Worm (Caenorhabditis elegans) whole organism, late embryonic: ENCODE measurements around the gene C16C8.9.

Experiments used
- C08G9.2 ChIP-seq: sonication (generic microtip); optimal IDR thresholded peaks from 2 replicates; lab custom pipeline; 2016; ENCODE audit warnings: mild to moderate bottlenecking, missing genetic modification characterization, moderate library complexity, missing compliant biosample characterization
- C38D4.7 ChIP-seq: fragments of 200-800 bp; sonication (Bioruptor generic); optimal IDR thresholded peaks from 2 replicates; lab custom pipeline; 2018; ENCODE audit warnings: mild to moderate bottlenecking, missing genetic modification characterization, moderate library complexity, missing compliant biosample characterization
- K02D7.2 ChIP-seq: sonication (generic microtip); optimal IDR thresholded peaks from 2 replicates; lab custom pipeline; 2017; ENCODE audit warnings: mild to moderate bottlenecking, missing genetic modification characterization, missing compliant biosample characterization
- T23F11.4 ChIP-seq: fragments of 200-800 bp; sonication (Bioruptor generic); optimal IDR thresholded peaks from 2 replicates; lab custom pipeline; 2018; ENCODE audit warnings: mild to moderate bottlenecking, missing genetic modification characterization, missing compliant biosample characterization
- Y22D7AL.16 ChIP-seq: sonication (generic microtip); optimal IDR thresholded peaks from 2 replicates; lab custom pipeline; 2016; ENCODE audit warnings: missing genetic modification characterization, missing compliant biosample characterization
- ahr-1 ChIP-seq: sonication (generic microtip); optimal IDR thresholded peaks from 2 replicates; lab custom pipeline; 2016; ENCODE audit warnings: missing genetic modification characterization, missing compliant biosample characterization
- ama-1 ChIP-seq: fragments of 150-350 bp; optimal IDR thresholded peaks from 2 replicates; lab custom pipeline; 2014
- ceh-14 ChIP-seq: sonication (generic microtip); optimal IDR thresholded peaks from 2 replicates; lab custom pipeline; 2016; ENCODE audit warnings: missing genotype, missing genetic modification characterization, missing compliant biosample characterization
- ceh-19 ChIP-seq: fragments of 200-800 bp; sonication (Bioruptor generic); optimal IDR thresholded peaks from 2 replicates; lab custom pipeline; 2018; ENCODE audit warnings: mild to moderate bottlenecking, missing genetic modification characterization, missing compliant biosample characterization
- ceh-24 ChIP-seq: sonication (generic microtip); optimal IDR thresholded peaks from 2 replicates; lab custom pipeline; 2016; ENCODE audit warnings: mild to moderate bottlenecking, missing genetic modification characterization, missing compliant biosample characterization
- ceh-31 ChIP-seq: sonication (generic microtip); optimal IDR thresholded peaks from 2 replicates; lab custom pipeline; 2016; ENCODE audit warnings: missing genetic modification characterization, missing compliant biosample characterization
- ceh-34 ChIP-seq: sonication (generic microtip); optimal IDR thresholded peaks from 2 replicates; lab custom pipeline; 2016; ENCODE audit warnings: mild to moderate bottlenecking, missing genetic modification characterization, missing compliant biosample characterization
- ceh-48 ChIP-seq: sonication (generic microtip); optimal IDR thresholded peaks from 2 replicates; lab custom pipeline; 2016; ENCODE audit warnings: missing genetic modification characterization, inconsistent platforms, missing compliant biosample characterization
- ceh-6 ChIP-seq: fragments of 200-800 bp; sonication (Bioruptor generic); optimal IDR thresholded peaks from 2 replicates; lab custom pipeline; 2018; ENCODE audit warnings: mild to moderate bottlenecking, missing genetic modification characterization, missing compliant biosample characterization
- ceh-9 ChIP-seq: sonication (generic microtip); optimal IDR thresholded peaks from 2 replicates; lab custom pipeline; 2016; ENCODE audit warnings: mild to moderate bottlenecking, missing genetic modification characterization, inconsistent platforms, missing compliant biosample characterization
- dve-1 ChIP-seq: sonication (generic microtip); optimal IDR thresholded peaks from 2 replicates; lab custom pipeline; 2017; ENCODE audit warnings: antibody characterized with exemption, mild to moderate bottlenecking, missing genetic modification characterization, missing compliant biosample characterization
- elt-2 ChIP-seq: sonication (generic microtip); optimal IDR thresholded peaks from 2 replicates; lab custom pipeline; 2016; ENCODE audit warnings: missing genetic modification reagents, missing genetic modification characterization, missing compliant biosample characterization
- ets-4 ChIP-seq: sonication (generic microtip); optimal IDR thresholded peaks from 2 replicates; lab custom pipeline; 2016; ENCODE audit warnings: missing genetic modification characterization, missing compliant biosample characterization
- eyg-1 ChIP-seq: sonication (generic microtip); optimal IDR thresholded peaks from 2 replicates; lab custom pipeline; 2016; ENCODE audit warnings: missing genotype, missing genetic modification characterization, missing compliant biosample characterization
- fax-1 ChIP-seq: sonication (generic microtip); optimal IDR thresholded peaks from 2 replicates; lab custom pipeline; 2016; ENCODE audit warnings: missing genotype, missing genetic modification characterization, missing compliant biosample characterization
- fkh-10 ChIP-seq: fragments of 150-350 bp; optimal IDR thresholded peaks from 2 replicates; lab custom pipeline; 2014; ENCODE audit warnings: missing biosample characterization, missing genetic modification reagents, missing genetic modification characterization
- gmeb-2 ChIP-seq: sonication (generic microtip); optimal IDR thresholded peaks from 2 replicates; lab custom pipeline; 2016; ENCODE audit warnings: missing genetic modification characterization, inconsistent platforms, missing compliant biosample characterization
- hlh-30 ChIP-seq: sonication (generic microtip); optimal IDR thresholded peaks from 2 replicates; lab custom pipeline; 2017; ENCODE audit warnings: antibody characterized with exemption, missing genetic modification characterization, missing compliant biosample characterization; ENCODE audit not compliant: insufficient read depth
- hlh-6 ChIP-seq: sonication (generic microtip); optimal IDR thresholded peaks from 2 replicates; lab custom pipeline; 2016; ENCODE audit warnings: missing genotype, missing genetic modification characterization, missing compliant biosample characterization
- hlh-8 ChIP-seq: sonication (generic microtip); optimal IDR thresholded peaks from 2 replicates; lab custom pipeline; 2016; ENCODE audit warnings: missing genotype, missing genetic modification characterization, missing compliant biosample characterization
- lim-6 ChIP-seq: sonication (generic microtip); optimal IDR thresholded peaks from 2 replicates; lab custom pipeline; 2016; ENCODE audit warnings: missing genetic modification characterization, missing compliant biosample characterization
- lin-11 ChIP-seq: fragments of 200-800 bp; sonication (Bioruptor generic); optimal IDR thresholded peaks from 2 replicates; lab custom pipeline; 2018; ENCODE audit warnings: mild to moderate bottlenecking, missing genetic modification characterization, missing compliant biosample characterization
- mec-3 ChIP-seq: sonication (generic microtip); optimal IDR thresholded peaks from 2 replicates; lab custom pipeline; 2016; ENCODE audit warnings: borderline replicate concordance, missing genetic modification characterization, missing compliant biosample characterization
- nhr-232 ChIP-seq: sonication (generic microtip); optimal IDR thresholded peaks from 2 replicates; lab custom pipeline; 2016; ENCODE audit warnings: missing genetic modification characterization, missing compliant biosample characterization
- npax-4 ChIP-seq: sonication (generic microtip); optimal IDR thresholded peaks from 2 replicates; lab custom pipeline; 2016; ENCODE audit warnings: missing genetic modification characterization, missing compliant biosample characterization
- odd-2 ChIP-seq: sonication (generic microtip); optimal IDR thresholded peaks from 2 replicates; lab custom pipeline; 2017; ENCODE audit warnings: antibody characterized with exemption, mild to moderate bottlenecking, missing genetic modification characterization, missing compliant biosample characterization
- pag-3 ChIP-seq: sonication (generic microtip); optimal IDR thresholded peaks from 2 replicates; lab custom pipeline; 2016; ENCODE audit warnings: missing compliant biosample characterization, missing genetic modification characterization, borderline replicate concordance
- pat-9 ChIP-seq: fragments of 200-800 bp; sonication (Bioruptor generic); optimal IDR thresholded peaks from 2 replicates; lab custom pipeline; 2018; ENCODE audit warnings: mild to moderate bottlenecking, missing genetic modification characterization, moderate library complexity, missing compliant biosample characterization
- pax-1 ChIP-seq: fragments of 150-350 bp; optimal IDR thresholded peaks from 2 replicates; lab custom pipeline; 2014; ENCODE audit warnings: missing biosample characterization, missing genetic modification characterization
- pha-4 ChIP-seq: fragments of 150-350 bp; optimal IDR thresholded peaks from 2 replicates; lab custom pipeline; 2018; ENCODE audit warnings: missing biosample characterization, missing genetic modification reagents, missing genetic modification characterization
- pqm-1 ChIP-seq: sonication (generic microtip); optimal IDR thresholded peaks from 2 replicates; lab custom pipeline; 2016; ENCODE audit warnings: missing genetic modification characterization, missing compliant biosample characterization
- pros-1 ChIP-seq: fragments of 150-350 bp; optimal IDR thresholded peaks from 2 replicates; lab custom pipeline; 2014; ENCODE audit warnings: missing biosample characterization, missing genetic modification reagents, missing genetic modification characterization
- ref-2 ChIP-seq: sonication (generic microtip); optimal IDR thresholded peaks from 2 replicates; lab custom pipeline; 2016; ENCODE audit warnings: missing genetic modification characterization, missing compliant biosample characterization
- sox-2 ChIP-seq: fragments of 200-800 bp; sonication (Bioruptor generic); IDR thresholded peaks from 2 replicates; pipeline ENCODE4 v1.3.6; 2022; ENCODE audit warnings: missing genetic modification reagents, missing genetic modification characterization, missing compliant biosample characterization
- syd-9 ChIP-seq: sonication (generic microtip); optimal IDR thresholded peaks from 2 replicates; lab custom pipeline; 2016; ENCODE audit warnings: mild to moderate bottlenecking, missing genetic modification characterization, moderate library complexity, missing compliant biosample characterization
- tbx-2 ChIP-seq: sonication (generic microtip); optimal IDR thresholded peaks from 2 replicates; lab custom pipeline; 2016; ENCODE audit warnings: missing genetic modification characterization, missing compliant biosample characterization
- unc-55 ChIP-seq: sonication (generic microtip); optimal IDR thresholded peaks from 2 replicates; lab custom pipeline; 2017; ENCODE audit warnings: missing biosample characterization, missing genetic modification reagents, missing genetic modification characterization
- unc-86 ChIP-seq: sonication (generic microtip); optimal IDR thresholded peaks from 2 replicates; lab custom pipeline; 2016; ENCODE audit warnings: missing genetic modification characterization, missing compliant biosample characterization
- zip-5 ChIP-seq: sonication (generic microtip); optimal IDR thresholded peaks from 2 replicates; lab custom pipeline; 2016; ENCODE audit warnings: missing genetic modification characterization, missing compliant biosample characterization

Gene C16C8.9

ce11 chrII:3463097-3463496 is at the start of gene C16C8.9:
TSS of gene C16C8.9 (minus strand) at chrII:3463197.
- TF ChIP-seq C08G9.2 (tag; lab: Kevin White, UChicago) = no peak
- no peak for TF ChIP-seq pqm-1 (tag; lab: Kevin White, UChicago)
- no peak for TF ChIP-seq eyg-1 (tag; lab: Kevin White, UChicago)
- TF ChIP-seq fkh-10 (GFP tag; lab: Kevin White, UChicago) = no peak
- no peak for TF ChIP-seq ceh-31
- TF ChIP-seq ets-4 = no peak
- no peak for TF ChIP-seq K02D7.2 (tag; lab: Kevin White, UChicago)
- TF ChIP-seq, all 69 proteins: peak for 0

- TF ChIP-seq gmeb-2 (tag; lab: Kevin White, UChicago) (no peak), ahr-1 (no peak), sox-2 (GFP tag; lab: Robert Waterston, UW) (no peak), T23F11.4 (GFP tag; lab: Kevin White, UChicago) (no peak), fax-1 (no peak), unc-86 (no peak), ama-1 (lab: Kevin White, UChicago) (no peak), mec-3 (tag; lab: Kevin White, UChicago) (no peak), ceh-48 (tag; lab: Kevin White, UChicago) (no peak)
- TF ChIP-seq, all 69 proteins: peak for 0
These were observed 49.2 kb upstream of the C16C8.9 start, which contains the start of gene Y49F6B.19 for ce11 chrII:3512240-3512639. TSS of gene Y49F6B.19 (minus strand) at chrII:3512340.

ce11 chrII:3504717-3505116 is 41.7 kb upstream of the C16C8.9 start, which contains the start of gene cyh-1:
TSS of gene cyh-1 (plus strand) at chrII:3505017.
- TF ChIP-seq C38D4.7 (GFP tag; lab: Kevin White, UChicago) = no peak
- TF ChIP-seq, all 69 proteins: peak for 0

- TF ChIP-seq unc-55 (GFP tag; lab: Kevin White, UChicago) (no peak), pag-3 (tag; lab: Kevin White, UChicago) (no peak), ets-4 (peak; percentile 88), ceh-19 (no peak), pros-1 (tag; lab: Kevin White, UChicago) (no peak), unc-86 (peak; percentile 34), npax-4 (tag; lab: Kevin White, UChicago) (no peak), ceh-34 (peak; percentile 24), T23F11.4 (GFP tag; lab: Kevin White, UChicago) (no peak), pha-4 (tag; lab: Kevin White, UChicago) (no peak), elt-2 (tag; lab: Kevin White, UChicago) (peak; percentile 67), ceh-24 (tag; lab: Kevin White, UChicago) (no peak), lim-6 (peak; percentile 63), mec-3 (tag; lab: Kevin White, UChicago) (peak; percentile 86), ceh-14 (peak; percentile 89), hlh-30 (no peak), tbx-2 (tag; lab: Kevin White, UChicago) (peak; percentile 83), odd-2 (no peak), ceh-9 (tag; lab: Kevin White, UChicago) (no peak), pax-1 (tag; lab: Kevin White, UChicago) (peak; percentile 44), eyg-1 (tag; lab: Kevin White, UChicago) (no peak), pqm-1 (tag; lab: Kevin White, UChicago) (no peak), hlh-8 (tag; lab: Kevin White, UChicago) (peak; percentile 60), ceh-6 (GFP tag; lab: Kevin White, UChicago) (no peak), dve-1 (tag; lab: Kevin White, UChicago) (no peak), syd-9 (tag; lab: Kevin White, UChicago) (no peak), hlh-6 (no peak), ama-1 (lab: Kevin White, UChicago) (no peak), nhr-232 (tag; lab: Kevin White, UChicago) (no peak), pat-9 (tag; lab: Kevin White, UChicago) (no peak), Y22D7AL.16 (no peak), lin-11 (tag; lab: Kevin White, UChicago) (no peak), zip-5 (tag; lab: Kevin White, UChicago) (peak; percentile 83), ceh-31 (peak; percentile 96), ref-2 (tag; lab: Kevin White, UChicago) (peak; percentile 76), C38D4.7 (GFP tag; lab: Kevin White, UChicago) (no peak)
These were observed 39.7 kb upstream of the C16C8.9 start, which contains the start of the genes col-71 and Y49F6B.2 for ce11 chrII:3502520-3503323. TSS of gene col-71 (minus strand) at chrII:3502570. TSS of gene Y49F6B.2 (plus strand) at chrII:3502968.
